Worm (Caenorhabditis elegans): Measurements from ENCODE around the gene ddr-2.

ce11 chrX:3283189-3283588 is 31.9 kb upstream of the ddr-2 start:
- no peak for TF ChIP-seq spr-1 (tag; optimal IDR thresholded peaks at IDR 0.05)
- TF ChIP-seq snpc-1.2 (GFP tag; IDR thresholded peaks at IDR 0.05), result no peak
- TF ChIP-seq unc-130 (GFP tag; optimal IDR thresholded peaks at IDR 0.05), result no peak
- no peak for TF ChIP-seq snpc-4 (tag; optimal IDR thresholded peaks at IDR 0.05)
- no peak for TF ChIP-seq nhr-10 (tag; optimal IDR thresholded peaks at IDR 0.05)
- TF ChIP-seq zfp-3 (GFP tag; conservative IDR thresholded peaks at IDR 0.05), result no peak
- TF ChIP-seq nhr-28 (tag; optimal IDR thresholded peaks at IDR 0.05), result peak; percentile 5
- TF ChIP-seq nhr-41 (GFP tag; IDR thresholded peaks at IDR 0.05), result no peak
- TF ChIP-seq nhr-76 (tag; optimal IDR thresholded peaks at IDR 0.05), result no peak
- TF ChIP-seq F26F4.8 (GFP tag; conservative IDR thresholded peaks at IDR 0.05), result no peak

All from whole organism, L4 larva.